Worm (Caenorhabditis elegans): Measurements from ENCODE around the gene B0286.1.
A peak's percentile ranks its signal among the peaks of the same experiment; 100 is the strongest.

Gene B0286.1

ce11 chrII:4370842-4371241 is 7.5 kb upstream of the B0286.1 start:
- TF ChIP-seq hmg-4 (GFP tag; optimal IDR thresholded peaks at IDR 0.05) (no peak), hnd-1 (tag; optimal IDR thresholded peaks at IDR 0.05) (no peak), B0310.2 (tag; optimal IDR thresholded peaks at IDR 0.05) (no peak), ceh-36 (tag; optimal IDR thresholded peaks at IDR 0.05) (no peak)

- TF ChIP-seq pes-1 (GFP tag; IDR thresholded peaks at IDR 0.05): 0 out of 2 replicates have a peak, but pooled peaks have one; percentile 0
- TF ChIP-seq hnd-1 (tag; optimal IDR thresholded peaks at IDR 0.05): no peak
- TF ChIP-seq flt-1 (GFP tag; IDR thresholded peaks at IDR 0.05): no peak
Observed at ce11 chrII:4372406-4372805, 5.9 kb upstream of the B0286.1 start, which contains the start of gene paic-1. TSS of gene paic-1 (minus strand) at chrII:4372525.

ce11 chrII:4372867-4373397 is 5.4 kb upstream of the B0286.1 start:
- no peak for TF ChIP-seq B0310.2 (tag; optimal IDR thresholded peaks at IDR 0.05)
- no peak for TF ChIP-seq flt-1 (GFP tag; IDR thresholded peaks at IDR 0.05)
- TF ChIP-seq pes-1 (GFP tag; IDR thresholded peaks at IDR 0.05): no peak
- TF ChIP-seq tbx-11 (GFP tag; IDR thresholded peaks at IDR 0.05): no peak
- no peak for TF ChIP-seq ets-7 (tag; optimal IDR thresholded peaks at IDR 0.05)
- no peak for TF ChIP-seq ceh-36 (tag; optimal IDR thresholded peaks at IDR 0.05)
- TF ChIP-seq tbx-37 (GFP tag; conservative IDR thresholded peaks at IDR 0.05): no peak
- TF ChIP-seq ama-1 (optimal IDR thresholded peaks at IDR 0.05): no peak
- TF ChIP-seq aly-1 (tag; optimal IDR thresholded peaks at IDR 0.05): no peak
- TF ChIP-seq hmbx-1 (tag; optimal IDR thresholded peaks at IDR 0.05): no peak

ce11 chrII:4374885-4375284 is 3.4 kb upstream of the B0286.1 start:
- TF ChIP-seq ets-7 (tag; optimal IDR thresholded peaks at IDR 0.05) (no peak), ceh-36 (tag; optimal IDR thresholded peaks at IDR 0.05) (no peak), pes-1 (GFP tag; IDR thresholded peaks at IDR 0.05) (no peak), tbx-11 (GFP tag; IDR thresholded peaks at IDR 0.05) (no peak), hnd-1 (tag; optimal IDR thresholded peaks at IDR 0.05) (no peak), ama-1 (optimal IDR thresholded peaks at IDR 0.05) (no peak), sea-1 (GFP tag; conservative IDR thresholded peaks at IDR 0.05) (no peak), flt-1 (GFP tag; IDR thresholded peaks at IDR 0.05) (no peak)

- no peak for TF ChIP-seq scrt-1 (GFP tag; IDR thresholded peaks at IDR 0.05)
- 0 out of 2 replicates have a peak, but pooled peaks have one; percentile 58 for TF ChIP-seq sea-1 (GFP tag; conservative IDR thresholded peaks at IDR 0.05)
- peak; percentile 93 for TF ChIP-seq hmg-4 (GFP tag; optimal IDR thresholded peaks at IDR 0.05)
- no peak for TF ChIP-seq ets-7 (tag; optimal IDR thresholded peaks at IDR 0.05)
- peak; percentile 16 for TF ChIP-seq ceh-13 (GFP tag; optimal IDR thresholded peaks at IDR 0.05)
- TF ChIP-seq ama-1 (optimal IDR thresholded peaks at IDR 0.05): no peak
- TF ChIP-seq tbx-11 (GFP tag; IDR thresholded peaks at IDR 0.05): peak; percentile 44; the same call in 1 of the 2 replicates
- TF ChIP-seq hnd-1 (tag; optimal IDR thresholded peaks at IDR 0.05): no peak
- TF ChIP-seq B0310.2 (tag; optimal IDR thresholded peaks at IDR 0.05): peak; percentile 55
- peak; percentile 75 for TF ChIP-seq F13C5.2 (tag; optimal IDR thresholded peaks at IDR 0.05)
- TF ChIP-seq tbx-37 (GFP tag; conservative IDR thresholded peaks at IDR 0.05): no peak
- TF ChIP-seq pes-1 (GFP tag; IDR thresholded peaks at IDR 0.05): peak; percentile 66
- TF ChIP-seq ceh-36 (tag; optimal IDR thresholded peaks at IDR 0.05): peak; percentile 67
- peak; percentile 29; the same call in 1 of the 2 replicates for TF ChIP-seq flt-1 (GFP tag; IDR thresholded peaks at IDR 0.05)
Observed at ce11 chrII:4376295-4377172, 1.8 kb upstream of the B0286.1 start, which contains the start of gene ntl-2. TSS of gene ntl-2 (minus strand) at chrII:4376465.

- TF ChIP-seq ama-1 (optimal IDR thresholded peaks at IDR 0.05) (no peak), B0310.2 (tag; optimal IDR thresholded peaks at IDR 0.05) (no peak), hmbx-1 (tag; optimal IDR thresholded peaks at IDR 0.05) (no peak), scrt-1 (GFP tag; IDR thresholded peaks at IDR 0.05) (no peak), tbx-11 (GFP tag; IDR thresholded peaks at IDR 0.05) (no peak), ceh-36 (tag; optimal IDR thresholded peaks at IDR 0.05) (no peak), flt-1 (GFP tag; IDR thresholded peaks at IDR 0.05) (no peak), ceh-13 (GFP tag; optimal IDR thresholded peaks at IDR 0.05) (no peak), ets-7 (tag; optimal IDR thresholded peaks at IDR 0.05) (no peak), tra-4 (tag; optimal IDR thresholded peaks at IDR 0.05) (no peak), hmg-4 (GFP tag; optimal IDR thresholded peaks at IDR 0.05) (no peak), F13C5.2 (tag; optimal IDR thresholded peaks at IDR 0.05) (no peak), hnd-1 (tag; optimal IDR thresholded peaks at IDR 0.05) (no peak)
Observed at ce11 chrII:4383306-4383705, 5.0 kb downstream of the B0286.1 start, which contains the start of gene fkh-6. TSS of gene fkh-6 (minus strand) at chrII:4383406.

- TF ChIP-seq flt-1 (GFP tag; IDR thresholded peaks at IDR 0.05) (no peak), hmbx-1 (tag; optimal IDR thresholded peaks at IDR 0.05) (no peak), ets-7 (tag; optimal IDR thresholded peaks at IDR 0.05) (no peak), hmg-4 (GFP tag; optimal IDR thresholded peaks at IDR 0.05) (no peak), hnd-1 (tag; optimal IDR thresholded peaks at IDR 0.05) (no peak), ceh-36 (tag; optimal IDR thresholded peaks at IDR 0.05) (no peak)
Observed at ce11 chrII:4391072-4391471, 12.8 kb downstream of the B0286.1 start.

ce11 chrII:4392526-4393057 is 14.3 kb downstream of the B0286.1 start, which contains the start of gene mlt-7:
TSS of gene mlt-7 (plus strand) at chrII:4393007.
- TF ChIP-seq hnd-1 (tag; optimal IDR thresholded peaks at IDR 0.05): no peak
- TF ChIP-seq scrt-1 (GFP tag; IDR thresholded peaks at IDR 0.05): no peak
- TF ChIP-seq ceh-36 (tag; optimal IDR thresholded peaks at IDR 0.05): no peak
- no peak for TF ChIP-seq pes-1 (GFP tag; IDR thresholded peaks at IDR 0.05)
- no peak for TF ChIP-seq aly-1 (tag; optimal IDR thresholded peaks at IDR 0.05)

Measured in whole organism, early embryonic.